Fruit fly (Drosophila melanogaster) whole organism, embryonic: ENCODE data around the gene bnl.
A peak's percentile ranks its signal among the peaks of the same experiment; 100 is the strongest.

Source experiments
- Awh ChIP-seq: fragments of 200-800 bp; sonication (Bioruptor generic); IDR thresholded peaks from 2 replicates; pipeline ENCODE4, ENCODE4 v1.3.6; 2022; ENCODE audit warnings: missing biosample characterization, missing genetic modification characterization
- BEAF-32 ChIP-seq: fragments of 200-800 bp; sonication (Bioruptor generic); optimal IDR thresholded peaks from 3 replicates; lab custom pipeline; 2017; ENCODE audit warnings: missing biosample characterization, missing genetic modification characterization, mild to moderate bottlenecking, moderate library complexity, missing genetic modification reagents
- CG10565 ChIP-seq: fragments of 200-800 bp; sonication (Bioruptor generic); optimal IDR thresholded peaks from 3 replicates; lab custom pipeline; 2016; ENCODE audit warnings: missing biosample characterization, mild to moderate bottlenecking, missing genetic modification characterization
- CG11560 ChIP-seq: fragments of 200-800 bp; sonication (Bioruptor generic); IDR thresholded peaks from 3 replicates; pipeline ENCODE4 v1.3.6; 2022; ENCODE audit warnings: missing biosample characterization, missing genetic modification characterization
- CG12942 ChIP-seq: fragments of 200-800 bp; sonication (Bioruptor generic); optimal IDR thresholded peaks from 3 replicates; lab custom pipeline; 2016; ENCODE audit warnings: missing biosample characterization, missing genetic modification characterization
- CG14667 ChIP-seq: fragments of 200-800 bp; sonication (Bioruptor generic); IDR thresholded peaks from 2 replicates; pipeline ENCODE4 v1.3.6; 2022; ENCODE audit warnings: missing biosample characterization, missing genetic modification characterization
- CG14710 ChIP-seq: fragments of 200-800 bp; sonication (Bioruptor generic); optimal IDR thresholded peaks from 3 replicates; lab custom pipeline; 2019; ENCODE audit warnings: missing biosample characterization, mild to moderate bottlenecking, missing genetic modification characterization, moderate library complexity
- CG14965 ChIP-seq: fragments of 200-800 bp; sonication (Bioruptor generic); optimal IDR thresholded peaks from 2 replicates; lab custom pipeline; 2016; ENCODE audit warnings: missing biosample characterization, missing genetic modification characterization, borderline replicate concordance
- CG15479 ChIP-seq: fragments of 200-800 bp; sonication (Bioruptor generic); optimal IDR thresholded peaks from 3 replicates; lab custom pipeline; 2019; ENCODE audit warnings: missing biosample characterization, mild to moderate bottlenecking, missing genetic modification characterization, moderate library complexity
- CG17385 ChIP-seq: fragments of 200-800 bp; sonication (Bioruptor generic); optimal IDR thresholded peaks from 3 replicates; lab custom pipeline; 2018; ENCODE audit warnings: missing biosample characterization, mild to moderate bottlenecking, missing genetic modification characterization
- CG30403 ChIP-seq: fragments of 200-800 bp; sonication (Bioruptor generic); optimal IDR thresholded peaks from 3 replicates; lab custom pipeline; 2016; ENCODE audit warnings: missing biosample characterization, missing genetic modification characterization
- CG3163 ChIP-seq: fragments of 200-800 bp; sonication (Bioruptor generic); optimal IDR thresholded peaks from 3 replicates; lab custom pipeline; 2016; ENCODE audit warnings: missing biosample characterization, missing genetic modification characterization
- CG32767 ChIP-seq: fragments of 200-800 bp; sonication (Bioruptor generic); IDR thresholded peaks from 2 replicates; pipeline ENCODE4 v1.3.6; 2022; ENCODE audit warnings: missing biosample characterization, missing genetic modification characterization
- CG4404 ChIP-seq: fragments of 200-800 bp; sonication (Bioruptor generic); IDR thresholded peaks from 2 replicates; pipeline ENCODE4 v1.3.6; 2022; ENCODE audit warnings: missing biosample characterization, missing genetic modification characterization
- CG7839 ChIP-seq: fragments of 200-800 bp; sonication (Bioruptor generic); optimal IDR thresholded peaks from 3 replicates; lab custom pipeline; 2018; ENCODE audit warnings: missing biosample characterization, mild to moderate bottlenecking, missing genetic modification characterization, moderate library complexity
- Camta ChIP-seq: fragments of 200-800 bp; sonication (Bioruptor generic); optimal IDR thresholded peaks from 2 replicates; lab custom pipeline; 2016; ENCODE audit warnings: missing biosample characterization, missing genetic modification characterization
- D ChIP-seq, 2 experiments: fragments of 200-800 bp in 1 of 2; fragments of >200 bp in 1 of 2; sonication (Bioruptor generic) in 1 of 2; optimal IDR thresholded peaks; 2 replicates in 1 of 2; 3 replicates in 1 of 2; lab custom pipeline; 2017; ENCODE audit warnings: mild to moderate bottlenecking in 1 of 2, missing biosample characterization in 1 of 2, missing genetic modification characterization in 1 of 2, missing genetic modification reagents in 1 of 2
- Dad ChIP-seq: fragments of 200-800 bp; sonication (Bioruptor generic); optimal IDR thresholded peaks from 3 replicates; lab custom pipeline; 2016; ENCODE audit warnings: missing biosample characterization, missing genetic modification characterization
- Dfd ChIP-seq, 2 experiments: fragments of >200 bp; optimal IDR thresholded peaks; 2 replicates each; lab custom pipeline; 2017; ENCODE audit warnings: missing biosample characterization in 2 of 2, missing genetic modification characterization in 2 of 2
- Dp ChIP-seq: fragments of 200-800 bp; sonication (Bioruptor generic); optimal IDR thresholded peaks from 2 replicates; lab custom pipeline; 2018; ENCODE audit warnings: missing biosample characterization, mild to moderate bottlenecking, missing genetic modification characterization, moderate library complexity
- Drgx ChIP-seq: fragments of 200-800 bp; sonication (Bioruptor generic); IDR thresholded peaks from 2 replicates; pipeline ENCODE4 v1.3.6; 2022; ENCODE audit warnings: missing biosample characterization, missing genetic modification characterization
- Ets97D ChIP-seq: fragments of 200-800 bp; sonication (Bioruptor generic); optimal IDR thresholded peaks from 3 replicates; lab custom pipeline; 2016; ENCODE audit warnings: missing biosample characterization, missing genetic modification characterization
- HLH3B ChIP-seq: fragments of 200-800 bp; sonication (Bioruptor generic); IDR thresholded peaks from 2 replicates; pipeline ENCODE4 v1.3.6; 2022; ENCODE audit warnings: missing biosample characterization, missing genetic modification characterization
- Kr ChIP-seq: fragments of 200-800 bp; sonication (Bioruptor generic); optimal IDR thresholded peaks from 2 replicates; lab custom pipeline; 2017; ENCODE audit warnings: missing biosample characterization, mild to moderate bottlenecking, missing genetic modification characterization
- Lim3 ChIP-seq: fragments of 200-800 bp; sonication (Bioruptor generic); IDR thresholded peaks from 2 replicates; pipeline ENCODE4 v1.3.6; 2022; ENCODE audit warnings: missing biosample characterization, missing genetic modification characterization
- Ssrp ChIP-seq: fragments of 200-800 bp; sonication (Bioruptor generic); optimal IDR thresholded peaks from 2 replicates; lab custom pipeline; 2018; ENCODE audit warnings: missing biosample characterization, mild to moderate bottlenecking, missing genetic modification characterization, moderate library complexity
- Stat92E ChIP-seq, 3 experiments: fragments of >200 bp in 2 of 3; fragments of 200-800 bp in 1 of 3; sonication (Bioruptor generic) in 1 of 3; optimal IDR thresholded peaks; 2 replicates each; lab custom pipeline; 2017 to 2019; ENCODE audit warnings: missing biosample characterization in 3 of 3, missing genetic modification characterization in 3 of 3, mild to moderate bottlenecking in 1 of 3, moderate library complexity in 1 of 3
- ara ChIP-seq: fragments of 200-800 bp; sonication (Bioruptor generic); IDR thresholded peaks from 2 replicates; pipeline ENCODE4 v1.3.6; 2022; ENCODE audit warnings: missing biosample characterization, missing genetic modification characterization
- ato ChIP-seq: fragments of 200-800 bp; sonication (Bioruptor generic); IDR thresholded peaks from 2 replicates; pipeline ENCODE4 v1.3.6; 2022; ENCODE audit warnings: missing biosample characterization, missing genetic modification characterization; ENCODE audit not compliant: partially characterized antibody
- bab2 ChIP-seq: fragments of 200-800 bp; sonication (Bioruptor generic); optimal IDR thresholded peaks from 2 replicates; lab custom pipeline; 2016; ENCODE audit warnings: missing biosample characterization, missing genetic modification characterization
- chinmo ChIP-seq: fragments of 200-800 bp; sonication (Bioruptor generic); IDR thresholded peaks from 4 replicates; pipeline ENCODE4 v1.3.6; 2022; ENCODE audit warnings: missing biosample characterization, missing genetic modification characterization; ENCODE audit not compliant: partially characterized antibody
- chn ChIP-seq: fragments of 200-800 bp; sonication (Bioruptor generic); optimal IDR thresholded peaks from 2 replicates; lab custom pipeline; 2016; ENCODE audit warnings: missing biosample characterization, missing genetic modification characterization
- ci ChIP-seq: fragments of 200-800 bp; sonication (Bioruptor generic); IDR thresholded peaks from 3 replicates; pipeline ENCODE4 v1.3.6; 2022; ENCODE audit warnings: missing biosample characterization, missing genetic modification characterization
- en ChIP-seq: fragments of 200-800 bp; sonication (Bioruptor generic); optimal IDR thresholded peaks from 2 replicates; lab custom pipeline; 2016; ENCODE audit warnings: missing biosample characterization, missing genetic modification characterization
- fu2 ChIP-seq: fragments of 200-800 bp; sonication (Bioruptor generic); optimal IDR thresholded peaks from 2 replicates; lab custom pipeline; 2016; ENCODE audit warnings: missing biosample characterization, missing genetic modification characterization
- gcm2 ChIP-seq: fragments of 200-800 bp; sonication (Bioruptor generic); optimal IDR thresholded peaks from 2 replicates; lab custom pipeline; 2016; ENCODE audit warnings: missing biosample characterization, missing genetic modification characterization
- hb ChIP-seq: fragments of 200-800 bp; sonication (Bioruptor generic); IDR thresholded peaks from 3 replicates; pipeline ENCODE4 v1.3.6; 2022; ENCODE audit warnings: missing biosample characterization, missing genetic modification characterization; ENCODE audit not compliant: partially characterized antibody
- jigr1 ChIP-seq: fragments of 200-800 bp; sonication (Bioruptor generic); IDR thresholded peaks from 3 replicates; pipeline ENCODE4 v1.3.6; 2022; ENCODE audit warnings: missing biosample characterization, missing genetic modification characterization
- mirr ChIP-seq: fragments of 200-800 bp; sonication (Bioruptor generic); optimal IDR thresholded peaks from 3 replicates; lab custom pipeline; 2018; ENCODE audit warnings: missing biosample characterization, mild to moderate bottlenecking, missing genetic modification characterization
- repo ChIP-seq: fragments of 200-800 bp; sonication (Bioruptor generic); optimal IDR thresholded peaks from 2 replicates; lab custom pipeline; 2016; ENCODE audit warnings: missing biosample characterization, missing genetic modification characterization
- run ChIP-seq: fragments of 200-800 bp; sonication (Bioruptor generic); optimal IDR thresholded peaks from 3 replicates; lab custom pipeline; 2018; ENCODE audit warnings: missing biosample characterization, mild to moderate bottlenecking, missing genetic modification characterization
- salm ChIP-seq: fragments of 200-800 bp; sonication (Bioruptor generic); optimal IDR thresholded peaks from 2 replicates; lab custom pipeline; 2018; ENCODE audit warnings: missing biosample characterization, mild to moderate bottlenecking, missing genetic modification characterization
- sd ChIP-seq: fragments of 200-800 bp; sonication (Bioruptor generic); optimal IDR thresholded peaks from 3 replicates; lab custom pipeline; 2018; ENCODE audit warnings: missing biosample characterization, mild to moderate bottlenecking, missing genetic modification characterization, moderate library complexity
- seq ChIP-seq: fragments of 200-800 bp; sonication (Bioruptor generic); IDR thresholded peaks from 2 replicates; pipeline ENCODE4 v1.3.6; 2022; ENCODE audit warnings: missing biosample characterization, missing genetic modification characterization
- slou ChIP-seq: fragments of 200-800 bp; sonication (Bioruptor generic); optimal IDR thresholded peaks from 3 replicates; lab custom pipeline; 2016; ENCODE audit warnings: missing biosample characterization, missing genetic modification characterization
- so ChIP-seq: fragments of 200-800 bp; sonication (Bioruptor generic); IDR thresholded peaks from 3 replicates; pipeline ENCODE4 v1.3.6; 2022; ENCODE audit warnings: missing biosample characterization, missing genetic modification characterization
- tx ChIP-seq: fragments of 200-800 bp; sonication (Bioruptor generic); optimal IDR thresholded peaks from 2 replicates; lab custom pipeline; 2016; ENCODE audit warnings: missing biosample characterization, missing genetic modification characterization
- wek ChIP-seq: fragments of 200-800 bp; sonication (Bioruptor generic); optimal IDR thresholded peaks from 3 replicates; lab custom pipeline; 2018; ENCODE audit warnings: missing biosample characterization, mild to moderate bottlenecking, missing genetic modification characterization, moderate library complexity
- zfh2 ChIP-seq: fragments of 200-800 bp; sonication (Bioruptor generic); optimal IDR thresholded peaks from 2 replicates; lab custom pipeline; 2016; ENCODE audit warnings: missing biosample characterization, missing genetic modification characterization

Gene bnl

DNA sequence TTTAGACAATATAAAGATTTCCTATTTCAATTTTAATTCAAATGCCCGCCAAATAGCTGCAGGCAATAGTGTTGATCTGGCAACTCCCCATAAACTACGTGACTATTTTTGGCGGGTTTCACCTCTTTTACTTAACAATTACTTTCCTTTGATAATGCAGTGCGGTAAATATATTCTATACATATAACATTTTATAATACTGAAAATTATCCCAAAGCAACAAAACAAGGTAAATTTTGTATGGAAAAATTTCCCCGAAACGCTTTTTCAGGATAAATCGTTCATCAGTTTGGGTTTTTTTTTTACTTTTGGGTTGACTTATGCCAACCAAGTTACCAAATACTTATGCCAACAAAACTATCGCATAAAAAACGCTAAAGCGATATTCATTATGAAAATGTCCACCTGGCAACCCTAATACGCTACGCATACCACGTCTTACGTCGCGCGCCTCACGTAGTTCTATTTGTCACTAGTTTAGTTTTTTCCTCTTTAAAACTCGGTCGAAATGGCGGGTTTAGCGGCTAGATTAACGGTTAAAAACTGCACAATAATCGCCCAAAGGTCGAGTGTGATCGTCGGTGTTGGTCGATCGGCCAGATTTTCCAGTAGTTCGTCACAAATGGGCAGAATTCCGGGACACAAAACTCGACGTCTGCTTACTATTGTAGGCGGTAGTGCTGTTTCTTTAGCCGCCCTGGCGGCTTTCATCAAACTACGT, 10.4 kb upstream of the bnl start, which contains the start of gene MICU3 (continued):
- peak; percentile 83 for TF ChIP-seq Dp
- TF ChIP-seq Dad (GFP tag; lab: Kevin White, UChicago): peak; percentile 54
- TF ChIP-seq CG17385: peak; percentile 34
- no peak for TF ChIP-seq CG14965 (GFP tag; lab: Kevin White, UChicago)
- TF ChIP-seq CG10565 (GFP tag; lab: Kevin White, UChicago): no peak
- peak; percentile 79 for TF ChIP-seq CG14710 (tag; lab: Kevin White, UChicago)
- no peak for TF ChIP-seq CG14667 (GFP tag; lab: Robert Waterston, UW)
- TF ChIP-seq seq (GFP tag; lab: Robert Waterston, UW): peak; percentile 45; the same call in 1 of the 2 replicates
- no peak for TF ChIP-seq CG3163 (GFP tag; lab: Kevin White, UChicago)
- no peak for TF ChIP-seq Drgx
- peak; percentile 75 for TF ChIP-seq zfh2 (GFP tag; lab: Kevin White, UChicago)
- no peak for TF ChIP-seq so (GFP tag; lab: Robert Waterston, UW)
- peak; percentile 41 for TF ChIP-seq Ets97D (GFP tag; lab: Kevin White, UChicago)
- no peak for TF ChIP-seq CG11560 (tag; lab: Robert Waterston, UW)
- no peak for TF ChIP-seq jigr1 (GFP tag; lab: Robert Waterston, UW)
- TF ChIP-seq chinmo (GFP tag; lab: Robert Waterston, UW): no peak
- TF ChIP-seq CG30403 (GFP tag; lab: Kevin White, UChicago): peak; percentile 78
- peak; percentile 66 for TF ChIP-seq CG7839 (tag; lab: Kevin White, UChicago)
- TF ChIP-seq chn (GFP tag; lab: Kevin White, UChicago): no peak
- TF ChIP-seq Awh (GFP tag; lab: Robert Waterston, UW): no peak
- peak; percentile 9 for TF ChIP-seq repo (GFP tag; lab: Kevin White, UChicago)
- peak; percentile 48; the same call in 1 of the 2 replicates for TF ChIP-seq CG4404
- TF ChIP-seq Kr (GFP tag; lab: Kevin White, UChicago): no peak
- no peak for TF ChIP-seq CG32767
- no peak for TF ChIP-seq run (tag; lab: Kevin White, UChicago)
- TF ChIP-seq wek: no peak
- no peak for TF ChIP-seq CG15479 (GFP tag; lab: Kevin White, UChicago)
- TF ChIP-seq hb (GFP tag; lab: Robert Waterston, UW): peak; percentile 69
- no peak for TF ChIP-seq Dfd (GFP tag; optimal IDR thresholded peaks at IDR 0.05; lab: Kevin White, UChicago)
- peak; percentile 49 for TF ChIP-seq bab2 (GFP tag; lab: Kevin White, UChicago)
- TF ChIP-seq CG12942 (GFP tag; lab: Kevin White, UChicago): peak; percentile 51
- TF ChIP-seq BEAF-32 (GFP tag; lab: Kevin White, UChicago): peak; percentile 87
- TF ChIP-seq slou (GFP tag; lab: Kevin White, UChicago): no peak
- no peak for TF ChIP-seq ato (GFP tag; lab: Robert Waterston, UW)
- peak; percentile 55; the same call in 1 of the 2 replicates for TF ChIP-seq HLH3B (GFP tag; lab: Robert Waterston, UW)
- 0 out of 2 replicates have a peak, but pooled peaks have one; percentile 36 for TF ChIP-seq Lim3 (GFP tag; lab: Robert Waterston, UW)
- peak; percentile 46 for TF ChIP-seq sd (tag; lab: Kevin White, UChicago)
- TF ChIP-seq Camta (GFP tag; lab: Kevin White, UChicago): peak; percentile 18
- TF ChIP-seq ci (GFP tag; lab: Robert Waterston, UW): peak; percentile 66; the same call in 2 of the 3 replicates
- TF ChIP-seq salm (tag; lab: Kevin White, UChicago): no peak
- TF ChIP-seq Stat92E (GFP tag; optimal IDR thresholded peaks at IDR 0.05; lab: Kevin White, UChicago): no peak
- 0 out of 2 replicates have a peak, but pooled peaks have one; percentile 37 for TF ChIP-seq ara (GFP tag; lab: Robert Waterston, UW)
- no peak for TF ChIP-seq D (optimal IDR thresholded peaks at IDR 0.05; lab: Kevin White, UChicago)
- TF ChIP-seq D (GFP tag; optimal IDR thresholded peaks at IDR 0.05; lab: Kevin White, UChicago): peak; percentile 13
- TF ChIP-seq mirr (GFP tag; lab: Kevin White, UChicago): no peak
- peak; percentile 63 for TF ChIP-seq fu2 (GFP tag; lab: Kevin White, UChicago)
- TF ChIP-seq gcm2 (GFP tag; lab: Kevin White, UChicago): no peak
- no peak for TF ChIP-seq en
- peak; percentile 68 for TF ChIP-seq Ssrp (tag; lab: Kevin White, UChicago)
- peak; percentile 54 for TF ChIP-seq tx (GFP tag; lab: Kevin White, UChicago)
